Worm (Caenorhabditis elegans): ENCODE results near the gene ZK643.5.

ZK643.5 gene

ce11 chrIII:8904044-8904443, 52.0 kb downstream of the ZK643.5 start, which contains the start of gene lin-9 (continued):
- TF ChIP-seq rnt-1 (tag; optimal IDR thresholded peaks at IDR 0.05): peak; percentile 63
- TF ChIP-seq ceh-30 (tag; optimal IDR thresholded peaks at IDR 0.05): no peak
- peak; percentile 29 for TF ChIP-seq pqm-1 (tag; optimal IDR thresholded peaks at IDR 0.05)
- peak; percentile 69 for TF ChIP-seq pros-1 (tag; optimal IDR thresholded peaks at IDR 0.05)
- TF ChIP-seq fkh-6 (tag; optimal IDR thresholded peaks at IDR 0.05): no peak
- no peak for TF ChIP-seq pha-4 (tag; optimal IDR thresholded peaks at IDR 0.05)
- peak; percentile 69 for TF ChIP-seq tbx-2 (tag; optimal IDR thresholded peaks at IDR 0.05)
- no peak for TF ChIP-seq dmd-4 (tag; optimal IDR thresholded peaks at IDR 0.05; ENCODE audit: borderline replicate concordance)
- TF ChIP-seq ceh-9 (tag; optimal IDR thresholded peaks at IDR 0.05): no peak
- TF ChIP-seq ceh-6 (GFP tag; optimal IDR thresholded peaks at IDR 0.05): no peak
- TF ChIP-seq ceh-22 (tag; optimal IDR thresholded peaks at IDR 0.05): no peak
- TF ChIP-seq fax-1 (tag; optimal IDR thresholded peaks at IDR 0.05): no peak
- TF ChIP-seq ceh-45 (GFP tag; IDR thresholded peaks at IDR 0.05): no peak
- TF ChIP-seq dve-1 (tag; optimal IDR thresholded peaks at IDR 0.05): peak; percentile 49
- no peak for TF ChIP-seq pha-2 (tag; optimal IDR thresholded peaks at IDR 0.05)
- TF ChIP-seq elt-4 (tag; optimal IDR thresholded peaks at IDR 0.05): no peak
- TF ChIP-seq ceh-14 (tag; optimal IDR thresholded peaks at IDR 0.05): peak; percentile 24
- peak; percentile 98 for TF ChIP-seq nfya-1 (tag; optimal IDR thresholded peaks at IDR 0.05)
- TF ChIP-seq F13H6.1 (tag; optimal IDR thresholded peaks at IDR 0.05): no peak
- no peak for TF ChIP-seq odd-2 (tag; optimal IDR thresholded peaks at IDR 0.05)
- TF ChIP-seq gmeb-2 (tag; optimal IDR thresholded peaks at IDR 0.05): no peak
- TF ChIP-seq lin-11 (tag; optimal IDR thresholded peaks at IDR 0.05): no peak

ce11 chrIII:8903263-8903662, 52.7 kb downstream of the ZK643.5 start:
- TF ChIP-seq tbx-7 (tag; optimal IDR thresholded peaks at IDR 0.05) (no peak), F13H6.1 (tag; optimal IDR thresholded peaks at IDR 0.05) (no peak), lin-11 (tag; optimal IDR thresholded peaks at IDR 0.05) (no peak), T23F11.4 (GFP tag; optimal IDR thresholded peaks at IDR 0.05) (no peak), unc-3 (GFP tag; conservative IDR thresholded peaks at IDR 0.05) (no peak), unc-3 (tag; optimal IDR thresholded peaks at IDR 0.05) (no peak), ceh-48 (tag; optimal IDR thresholded peaks at IDR 0.05) (no peak), npax-4 (tag; optimal IDR thresholded peaks at IDR 0.05) (no peak), sox-2 (GFP tag; IDR thresholded peaks at IDR 0.05) (no peak), unc-86 (tag; optimal IDR thresholded peaks at IDR 0.05) (no peak), unc-55 (GFP tag; optimal IDR thresholded peaks at IDR 0.05) (no peak)
